Worm (Caenorhabditis elegans): ENCODE results near the gene C45B2.6.

DNA sequence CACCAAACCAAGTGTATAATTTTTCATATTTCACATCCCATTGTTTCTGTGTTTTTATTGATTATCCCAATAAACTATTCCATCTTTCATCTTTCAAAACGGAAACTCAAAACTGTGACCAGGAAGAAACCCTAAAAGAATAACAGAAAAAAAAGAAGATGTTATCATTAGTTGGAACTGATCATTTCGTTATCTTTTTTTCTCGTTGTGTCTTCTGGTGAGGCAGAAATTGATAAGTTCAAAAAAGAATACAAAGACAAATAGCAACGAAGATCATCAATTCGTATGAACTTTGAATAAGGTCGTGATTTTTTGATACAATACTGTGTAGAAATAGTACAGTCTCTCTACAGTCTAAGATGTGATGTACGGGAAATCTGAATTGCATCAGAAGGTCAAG is 29.1 kb downstream of the C45B2.6 start:
- TF ChIP-seq mdl-1 (tag; optimal IDR thresholded peaks at IDR 0.05): no peak
- no peak for TF ChIP-seq unc-62 (GFP tag; optimal IDR thresholded peaks at IDR 0.05)
- TF ChIP-seq nhr-77 (tag; optimal IDR thresholded peaks at IDR 0.05): no peak
- no peak for TF ChIP-seq snpc-4 (tag; optimal IDR thresholded peaks at IDR 0.05)
- no peak for TF ChIP-seq nhr-28 (tag; optimal IDR thresholded peaks at IDR 0.05)
- TF ChIP-seq elt-3 (tag; optimal IDR thresholded peaks at IDR 0.05): peak in 1 of 3 experiments; percentile 7
- no peak for TF ChIP-seq fos-1 (tag; optimal IDR thresholded peaks at IDR 0.05)
- TF ChIP-seq ama-1 (optimal IDR thresholded peaks at IDR 0.05): no peak
- TF ChIP-seq pha-4 (tag; optimal IDR thresholded peaks at IDR 0.05): no peak

Measured in whole organism, L3 larva.